Worm (Caenorhabditis elegans): ENCODE measurements around the gene R07H5.9.

- no peak for TF ChIP-seq W03F9.2 (tag; optimal IDR thresholded peaks at IDR 0.05)
- no peak for TF ChIP-seq dao-5 (tag; optimal IDR thresholded peaks at IDR 0.05)
- no peak for TF ChIP-seq him-1 (tag; optimal IDR thresholded peaks at IDR 0.05)
These were observed 32.5 kb upstream of the R07H5.9 start for ce11 chrIV:11174772-11175171.
